Worm (Caenorhabditis elegans) whole organism, L2 larva: ENCODE results near the gene C02F5.10.

Experiments used
- C34F6.9 ChIP-seq: fragments of 150-350 bp; optimal IDR thresholded peaks from 2 replicates; lab custom pipeline; 2014; ENCODE audit warnings: missing biosample characterization, missing genetic modification characterization
- F13H6.1 ChIP-seq: sonication (generic microtip); optimal IDR thresholded peaks from 2 replicates; lab custom pipeline; 2016; ENCODE audit warnings: missing genetic modification characterization, missing compliant biosample characterization
- R02D3.7 ChIP-seq: fragments of 150-350 bp; optimal IDR thresholded peaks from 2 replicates; lab custom pipeline; 2014; ENCODE audit warnings: missing biosample characterization, missing genetic modification characterization
- Y55F3AM.14 ChIP-seq: fragments of 200-800 bp; sonication (Bioruptor generic); optimal IDR thresholded peaks from 2 replicates; lab custom pipeline; 2018; ENCODE audit warnings: mild to moderate bottlenecking, missing genetic modification characterization, missing compliant biosample characterization
- aly-2 ChIP-seq: fragments of 150-350 bp; optimal IDR thresholded peaks from 2 replicates; lab custom pipeline; 2014; ENCODE audit warnings: missing biosample characterization, missing genetic modification characterization
- ama-1 ChIP-seq: fragments of 150-350 bp; optimal IDR thresholded peaks from 2 replicates; lab custom pipeline; 2018; ENCODE audit warnings: inconsistent platforms
- blmp-1 ChIP-seq: sonication (generic microtip); optimal IDR thresholded peaks from 2 replicates; lab custom pipeline; 2017; ENCODE audit warnings: missing genetic modification characterization, mild to moderate bottlenecking, missing compliant biosample characterization, antibody characterized with exemption, moderate library complexity; ENCODE audit not compliant: insufficient read depth
- ceh-16 ChIP-seq: fragments of 150-350 bp; optimal IDR thresholded peaks from 2 replicates; lab custom pipeline; 2014; ENCODE audit warnings: missing biosample characterization, missing genetic modification characterization
- ceh-82 ChIP-seq: fragments of 150-350 bp; optimal IDR thresholded peaks from 2 replicates; lab custom pipeline; 2014; ENCODE audit warnings: missing biosample characterization, missing genetic modification characterization
- crh-2 ChIP-seq: sonication (generic microtip); optimal IDR thresholded peaks from 2 replicates; lab custom pipeline; 2017; ENCODE audit warnings: missing biosample characterization, missing genetic modification characterization
- dmd-4 ChIP-seq: sonication (generic microtip); optimal IDR thresholded peaks from 2 replicates; lab custom pipeline; 2017; ENCODE audit warnings: missing biosample characterization, missing genetic modification characterization
- elt-3 ChIP-seq: sonication (generic microtip); optimal IDR thresholded peaks from 2 replicates; lab custom pipeline; 2017; ENCODE audit warnings: missing biosample characterization, missing genetic modification characterization
- fos-1 ChIP-seq: fragments of 150-350 bp; optimal IDR thresholded peaks from 2 replicates; lab custom pipeline; 2014; ENCODE audit warnings: missing biosample characterization, missing genetic modification characterization
- gmeb-1 ChIP-seq: fragments of 150-350 bp; optimal IDR thresholded peaks from 2 replicates; lab custom pipeline; 2014; ENCODE audit warnings: missing biosample characterization, missing genetic modification characterization
- lin-11 ChIP-seq: fragments of 150-350 bp; sonication (generic microtip); optimal IDR thresholded peaks from 2 replicates; lab custom pipeline; 2014; ENCODE audit warnings: missing biosample characterization, missing genetic modification characterization, inconsistent platforms, mixed read lengths
- lin-13 ChIP-seq: fragments of 150-350 bp; optimal IDR thresholded peaks from 2 replicates; lab custom pipeline; 2014; ENCODE audit warnings: missing biosample characterization, missing genetic modification reagents, missing genetic modification characterization
- lin-39 ChIP-seq: fragments of 150-350 bp; optimal IDR thresholded peaks from 2 replicates; lab custom pipeline; 2014; ENCODE audit warnings: missing biosample characterization, missing genetic modification reagents, missing genetic modification characterization
- lsy-2 ChIP-seq, 2 experiments: fragments of 150-350 bp in 1 of 2; sonication (generic microtip) in 1 of 2; optimal IDR thresholded peaks; 2 replicates each; lab custom pipeline; 2014 to 2017; ENCODE audit warnings: missing biosample characterization in 2 of 2, missing genetic modification characterization in 2 of 2
- mab-5 ChIP-seq: fragments of 150-350 bp; optimal IDR thresholded peaks from 2 replicates; lab custom pipeline; 2014; ENCODE audit warnings: missing biosample characterization, missing genetic modification characterization
- mbf-1 ChIP-seq: sonication (generic microtip); optimal IDR thresholded peaks from 2 replicates; lab custom pipeline; 2017; ENCODE audit warnings: missing biosample characterization, missing genetic modification characterization
- mdl-1 ChIP-seq, 2 experiments: fragments of 150-350 bp in 1 of 2; sonication (generic microtip) in 1 of 2; optimal IDR thresholded peaks; 2 replicates each; lab custom pipeline; 2017; ENCODE audit warnings: missing biosample characterization in 2 of 2, missing genetic modification characterization in 2 of 2
- nhr-12 ChIP-seq: fragments of 150-350 bp; optimal IDR thresholded peaks from 2 replicates; lab custom pipeline; 2014; ENCODE audit warnings: missing biosample characterization, missing genetic modification characterization
- nhr-129 ChIP-seq: fragments of 150-350 bp; optimal IDR thresholded peaks from 2 replicates; lab custom pipeline; 2014; ENCODE audit warnings: missing biosample characterization, missing genetic modification characterization
- nhr-21 ChIP-seq: fragments of 150-350 bp; optimal IDR thresholded peaks from 2 replicates; lab custom pipeline; 2014; ENCODE audit warnings: missing biosample characterization, missing genetic modification characterization
- nhr-23 ChIP-seq: fragments of 150-350 bp; optimal IDR thresholded peaks from 2 replicates; lab custom pipeline; 2014; ENCODE audit warnings: missing biosample characterization, missing genetic modification reagents, missing genetic modification characterization
- nhr-25 ChIP-seq: fragments of 150-350 bp; sonication (generic microtip); optimal IDR thresholded peaks from 3 replicates; lab custom pipeline; 2014; ENCODE audit warnings: missing biosample characterization, missing genetic modification characterization
- nhr-6 ChIP-seq: fragments of 150-350 bp; optimal IDR thresholded peaks from 2 replicates; lab custom pipeline; 2014; ENCODE audit warnings: missing biosample characterization, missing genetic modification characterization
- nhr-77 ChIP-seq: fragments of 150-350 bp; optimal IDR thresholded peaks from 2 replicates; lab custom pipeline; 2014; ENCODE audit warnings: missing biosample characterization, missing genetic modification characterization
- sem-4 ChIP-seq: fragments of 150-350 bp; optimal IDR thresholded peaks from 2 replicates; lab custom pipeline; 2014; ENCODE audit warnings: missing biosample characterization, missing genetic modification reagents, missing genetic modification characterization
- skn-1 ChIP-seq: sonication (generic microtip); optimal IDR thresholded peaks from 2 replicates; lab custom pipeline; 2017; ENCODE audit warnings: missing biosample characterization, missing genetic modification characterization
- sma-3 ChIP-seq: sonication (generic microtip); optimal IDR thresholded peaks from 2 replicates; lab custom pipeline; 2016; ENCODE audit warnings: missing genetic modification reagents, missing genetic modification characterization, missing compliant biosample characterization
- sma-9 ChIP-seq, 2 experiments: fragments of 150-350 bp in 1 of 2; sonication (generic microtip) in 1 of 2; optimal IDR thresholded peaks; 2 replicates each; lab custom pipeline; 2014 to 2016; ENCODE audit warnings: missing genetic modification characterization in 2 of 2, mild to moderate bottlenecking in 1 of 2, missing biosample characterization in 1 of 2, missing compliant biosample characterization in 1 of 2, missing genetic modification reagents in 1 of 2, moderate library complexity in 1 of 2
- snpc-4 ChIP-seq: fragments of 150-350 bp; optimal IDR thresholded peaks from 2 replicates; lab custom pipeline; 2014; ENCODE audit warnings: missing biosample characterization, missing genetic modification characterization
- unc-39 ChIP-seq: fragments of 150-350 bp; optimal IDR thresholded peaks from 2 replicates; lab custom pipeline; 2014; ENCODE audit warnings: missing biosample characterization, missing genetic modification characterization
- unc-55 ChIP-seq: fragments of 150-350 bp; sonication (generic microtip); optimal IDR thresholded peaks from 3 replicates; lab custom pipeline; 2014; ENCODE audit warnings: missing biosample characterization, missing genetic modification reagents, missing genetic modification characterization
- unc-62 ChIP-seq: fragments of 150-350 bp; optimal IDR thresholded peaks from 2 replicates; lab custom pipeline; 2014; ENCODE audit warnings: missing biosample characterization, missing genetic modification reagents, missing genetic modification characterization
- zag-1 ChIP-seq: fragments of 150-350 bp; optimal IDR thresholded peaks from 2 replicates; lab custom pipeline; 2014; ENCODE audit warnings: missing biosample characterization, missing genetic modification characterization
- ztf-1 ChIP-seq: fragments of 200-800 bp; sonication (Bioruptor generic); conservative IDR thresholded peaks from 2 replicates; pipeline ENCODE4 v1.3.6; 2022; ENCODE audit warnings: missing genetic modification characterization, missing compliant biosample characterization
- ztf-11 ChIP-seq: sonication (generic microtip); optimal IDR thresholded peaks from 2 replicates; lab custom pipeline; 2017; ENCODE audit warnings: missing biosample characterization, missing genetic modification characterization

C02F5.10 gene

ce11 chrIII:8249381-8249780, at the start of gene C02F5.10, which contains the start of gene C02F5.2:
TSS of gene C02F5.10 (minus strand) at chrIII:8249481.
TSS of gene C02F5.2 (plus strand) at chrIII:8249619.
- no peak for TF ChIP-seq mbf-1

ce11 chrIII:8298216-8298920, 49.1 kb upstream of the C02F5.10 start:
- TF ChIP-seq fos-1 (tag; lab: Kevin White, UChicago): peak; percentile 24
- TF ChIP-seq R02D3.7 (tag; lab: Kevin White, UChicago): no peak

ce11 chrIII:8293260-8293659, 44.0 kb upstream of the C02F5.10 start:
- no peak for TF ChIP-seq R02D3.7 (tag; lab: Kevin White, UChicago)
- peak; percentile 56 for TF ChIP-seq fos-1 (tag; lab: Kevin White, UChicago)
- no peak for TF ChIP-seq unc-39 (tag; lab: Kevin White, UChicago)
- no peak for TF ChIP-seq nhr-23 (tag; lab: Kevin White, UChicago)

ce11 chrIII:8291268-8292032, 42.2 kb upstream of the C02F5.10 start:
- TF ChIP-seq blmp-1 (tag; lab: Kevin White, UChicago) (no peak), aly-2 (tag; lab: Kevin White, UChicago) (no peak), ama-1 (lab: Kevin White, UChicago) (no peak), F13H6.1 (tag; lab: Kevin White, UChicago) (no peak), gmeb-1 (tag; lab: Kevin White, UChicago) (peak; percentile 10), nhr-12 (tag; lab: Kevin White, UChicago) (no peak), mbf-1 (no peak), sma-9 (GFP tag; optimal IDR thresholded peaks at IDR 0.05; lab: Kevin White, UChicago) (peak; percentile 11), sma-9 (tag; optimal IDR thresholded peaks at IDR 0.05; lab: Kevin White, UChicago) (no peak), fos-1 (tag; lab: Kevin White, UChicago) (peak; percentile 98), zag-1 (tag; lab: Kevin White, UChicago) (no peak), C34F6.9 (tag; lab: Kevin White, UChicago) (no peak), unc-55 (peak; percentile 27), mab-5 (tag; lab: Kevin White, UChicago) (no peak), nhr-23 (tag; lab: Kevin White, UChicago) (no peak), nhr-21 (tag; lab: Kevin White, UChicago) (no peak), nhr-25 (tag; lab: Kevin White, UChicago) (no peak), R02D3.7 (tag; lab: Kevin White, UChicago) (no peak), crh-2 (no peak), ceh-16 (tag; lab: Kevin White, UChicago) (no peak), lin-13 (no peak), nhr-129 (tag; lab: Kevin White, UChicago) (no peak)
- TF ChIP-seq, all 48 proteins: peak for 4

ce11 chrIII:8289181-8289580, 39.9 kb upstream of the C02F5.10 start:
- TF ChIP-seq mbf-1 (no peak), nhr-25 (tag; lab: Kevin White, UChicago) (no peak), skn-1 (no peak), unc-39 (tag; lab: Kevin White, UChicago) (no peak), sem-4 (tag; lab: Kevin White, UChicago) (no peak), nhr-6 (tag; lab: Kevin White, UChicago) (no peak), mab-5 (tag; lab: Kevin White, UChicago) (no peak), lin-39 (tag; lab: Kevin White, UChicago) (no peak), mdl-1 (tag; optimal IDR thresholded peaks at IDR 0.05; lab: Kevin White, UChicago) (no peak), dmd-4 (tag; lab: Kevin White, UChicago) (no peak), nhr-77 (tag; lab: Kevin White, UChicago) (no peak)
- TF ChIP-seq, all 48 proteins: peak for 0

ce11 chrIII:8287519-8287918, 38.2 kb upstream of the C02F5.10 start:
- TF ChIP-seq ama-1 (lab: Kevin White, UChicago): no peak
- TF ChIP-seq unc-62 (GFP tag; lab: Kevin White, UChicago): peak; percentile 11
- peak in 1 of 2 experiments; percentile 49 for TF ChIP-seq lsy-2 (tag; optimal IDR thresholded peaks at IDR 0.05; lab: Kevin White, UChicago)
- TF ChIP-seq sem-4 (tag; lab: Kevin White, UChicago): no peak
- no peak for TF ChIP-seq lin-11 (tag; lab: Kevin White, UChicago)
- no peak for TF ChIP-seq ztf-1 (GFP tag; lab: Robert Waterston, UW)
- TF ChIP-seq ztf-11: no peak
- no peak for TF ChIP-seq nhr-6 (tag; lab: Kevin White, UChicago)
- TF ChIP-seq nhr-21 (tag; lab: Kevin White, UChicago): no peak
- TF ChIP-seq ceh-82 (tag; lab: Kevin White, UChicago): no peak
- peak in 1 of 2 experiments; percentile 14 for TF ChIP-seq mdl-1 (tag; optimal IDR thresholded peaks at IDR 0.05; lab: Kevin White, UChicago)
- no peak for TF ChIP-seq snpc-4 (tag; lab: Kevin White, UChicago)
- peak; percentile 36 for TF ChIP-seq Y55F3AM.14 (GFP tag; lab: Kevin White, UChicago)
- peak; percentile 74 for TF ChIP-seq mab-5 (tag; lab: Kevin White, UChicago)
- TF ChIP-seq sma-3 (GFP tag; lab: Kevin White, UChicago): no peak
- TF ChIP-seq lin-13: no peak
- TF ChIP-seq nhr-129 (tag; lab: Kevin White, UChicago): peak; percentile 42
- TF ChIP-seq elt-3: no peak
- peak; percentile 43 for TF ChIP-seq C34F6.9 (tag; lab: Kevin White, UChicago)
